Fruit fly (Drosophila melanogaster) Kc167 (cell line): Measurements from ENCODE around the gene CG31249.

Experiments used
- Myc ChIP-seq: fragments of >200 bp; optimal IDR thresholded peaks from 2 replicates; lab custom pipeline; 2017; ENCODE audit warnings: missing external identifiers
- h ChIP-seq: fragments of >200 bp; optimal IDR thresholded peaks from 3 replicates; lab custom pipeline; 2018; ENCODE audit warnings: missing external identifiers
- psq ChIP-seq: fragments of >200 bp; optimal IDR thresholded peaks from 2 replicates; lab custom pipeline; 2017; ENCODE audit warnings: missing external identifiers

dm6 chr3R:17682244-17682773, 4.6 kb downstream of the CG31249 start, which contains the start of the genes alt and CG7655:
- TF ChIP-seq psq (lab: Kevin White, UChicago), result no peak
- TF ChIP-seq Myc, result no peak
- TF ChIP-seq h (lab: Kevin White, UChicago), result no peak
